Worm (Caenorhabditis elegans) whole organism, young adult: ENCODE results near the gene fbxc-33.

Experiments used
- F57A8.1 ChIP-seq: fragments of 200-800 bp; sonication (Bioruptor generic); optimal IDR thresholded peaks from 2 replicates; lab custom pipeline; 2018; ENCODE audit warnings: mild to moderate bottlenecking, missing genetic modification characterization, moderate library complexity, missing compliant biosample characterization
- ama-1 ChIP-seq, 3 experiments: fragments of 150-350 bp in 1 of 3; sonication (generic microtip) in 2 of 3; optimal IDR thresholded peaks; 2 replicates each; lab custom pipeline; 2014 to 2018; ENCODE audit warnings: missing biosample characterization in 2 of 3, missing genetic modification characterization in 2 of 3, missing genetic modification reagents in 2 of 3
- snpc-3.4 ChIP-seq: sonication (generic microtip); optimal IDR thresholded peaks from 2 replicates; lab custom pipeline; 2017; ENCODE audit warnings: missing genetic modification characterization, mild to moderate bottlenecking, missing compliant biosample characterization, antibody characterized with exemption, moderate library complexity, missing genotype, missing genetic modification reagents
- somi-1 ChIP-seq: fragments of 200-800 bp; sonication (Bioruptor generic); optimal IDR thresholded peaks from 2 replicates; lab custom pipeline; 2018; ENCODE audit warnings: mild to moderate bottlenecking, missing genetic modification characterization, missing compliant biosample characterization
- unc-62 ChIP-seq: fragments of 150-350 bp; optimal IDR thresholded peaks from 2 replicates; lab custom pipeline; 2014; ENCODE audit warnings: missing biosample characterization, missing genetic modification reagents, missing genetic modification characterization
- ztf-18 ChIP-seq: sonication (generic microtip); optimal IDR thresholded peaks from 2 replicates; lab custom pipeline; 2016; ENCODE audit warnings: missing genotype, mild to moderate bottlenecking, missing genetic modification characterization, missing compliant biosample characterization
- ztf-22 ChIP-seq: fragments of 200-800 bp; sonication (Bioruptor generic); optimal IDR thresholded peaks from 2 replicates; lab custom pipeline; 2018; ENCODE audit warnings: mild to moderate bottlenecking, missing genetic modification characterization, moderate library complexity, missing compliant biosample characterization
- ztf-25 ChIP-seq: fragments of 200-800 bp; sonication (Bioruptor generic); IDR thresholded peaks from 2 replicates; pipeline ENCODE4 v1.3.6; 2022; ENCODE audit warnings: missing genetic modification reagents, missing genetic modification characterization, missing compliant biosample characterization

DNA sequence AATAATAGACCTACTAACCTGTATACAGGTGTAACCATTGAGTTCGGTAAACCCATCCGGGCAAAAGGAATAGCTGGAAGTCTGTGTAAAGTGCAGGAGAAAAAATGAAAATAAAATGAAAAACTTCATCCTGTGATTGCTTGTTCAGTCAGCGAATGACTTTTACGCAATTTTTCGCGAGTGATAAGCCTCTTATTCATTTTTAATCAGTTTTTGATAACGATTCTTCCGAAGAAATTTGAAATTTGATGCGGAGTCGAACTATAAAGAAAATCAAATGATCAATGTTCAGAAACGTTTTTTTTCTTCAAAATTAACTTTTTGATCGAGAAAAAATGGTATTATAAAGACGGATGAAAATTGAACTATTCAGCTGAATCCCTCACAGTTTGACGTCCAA is 9.3 kb downstream of the fbxc-33 start:
- no peak for TF ChIP-seq unc-62
- TF ChIP-seq ztf-18 (tag; lab: Kevin White, UChicago) = no peak
- TF ChIP-seq F57A8.1 (GFP tag; lab: Kevin White, UChicago) = no peak
- TF ChIP-seq somi-1 (GFP tag; lab: Kevin White, UChicago) = no peak
- no peak for TF ChIP-seq ztf-22 (GFP tag; lab: Kevin White, UChicago)
- no peak for TF ChIP-seq ama-1 (optimal IDR thresholded peaks at IDR 0.05; lab: Kevin White, UChicago)
- no peak for TF ChIP-seq ama-1 (GFP tag; optimal IDR thresholded peaks at IDR 0.05; lab: Kevin White, UChicago)
- no peak for TF ChIP-seq snpc-3.4 (tag; lab: Kevin White, UChicago)
- TF ChIP-seq ztf-25 = no peak
